Worm (Caenorhabditis elegans): Measurements from ENCODE around the gene ckb-3.
A peak's percentile ranks its signal among the peaks of the same experiment; 100 is the strongest.

Gene ckb-3

DNA sequence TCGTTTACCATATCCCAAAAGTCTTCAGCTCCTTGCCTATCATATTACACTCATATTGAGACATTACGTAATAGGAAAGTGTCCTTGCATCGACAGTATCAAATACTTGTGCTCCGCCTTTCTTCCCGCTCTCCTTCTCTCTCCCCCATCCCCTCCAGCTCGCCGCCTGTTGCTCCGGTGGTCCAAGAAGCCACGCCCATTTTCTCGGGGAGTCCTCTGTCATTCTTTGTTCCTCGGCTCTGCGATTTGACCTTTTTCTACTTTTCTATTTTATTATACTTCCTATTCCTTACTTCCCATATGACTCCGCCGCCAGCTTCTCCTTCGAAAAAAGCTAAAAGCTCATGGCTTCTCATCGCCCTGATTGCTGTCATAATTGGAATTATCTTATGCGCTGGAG, 14.3 kb upstream of the ckb-3 start, which contains the start of gene mnp-1:
TSS of gene mnp-1 (plus strand) at position 211 of the 400 bp plus-strand sequence.
- TF ChIP-seq ahr-1 (tag; optimal IDR thresholded peaks at IDR 0.05) = no peak

DNA sequence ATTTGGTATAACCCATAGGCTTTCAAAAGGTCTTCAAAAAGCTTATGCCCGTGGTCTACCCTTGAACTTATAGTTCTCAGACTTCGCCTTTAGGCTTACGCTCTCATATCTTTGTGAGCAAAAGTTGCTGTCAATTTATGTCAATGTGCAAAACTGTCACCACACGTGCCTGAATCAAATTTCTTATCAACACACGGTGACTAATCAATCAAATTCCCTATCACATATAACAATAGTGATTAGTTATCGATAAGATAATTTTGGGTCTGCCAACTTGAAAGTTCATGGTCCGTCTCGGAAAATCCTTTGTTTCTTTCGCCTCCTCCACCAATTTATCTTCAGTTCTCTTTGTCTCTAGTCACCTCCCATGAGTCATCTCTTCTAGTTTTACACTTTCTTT, 13.2 kb upstream of the ckb-3 start:
- TF ChIP-seq fax-1 (tag; optimal IDR thresholded peaks at IDR 0.05) = no peak
- no peak for TF ChIP-seq hlh-13 (GFP tag; optimal IDR thresholded peaks at IDR 0.05)
- no peak for TF ChIP-seq odd-2 (tag; optimal IDR thresholded peaks at IDR 0.05)
- TF ChIP-seq elt-2 (tag; optimal IDR thresholded peaks at IDR 0.05) = peak; percentile 93
- no peak for TF ChIP-seq ceh-18 (tag; optimal IDR thresholded peaks at IDR 0.05)
- TF ChIP-seq ceh-24 (tag; optimal IDR thresholded peaks at IDR 0.05) = no peak
- TF ChIP-seq dmd-4 (tag; optimal IDR thresholded peaks at IDR 0.05; ENCODE audit: borderline replicate concordance) = no peak
- no peak for TF ChIP-seq ttx-3 (tag; optimal IDR thresholded peaks at IDR 0.05)
- peak; percentile 63 for TF ChIP-seq unc-55 (GFP tag; optimal IDR thresholded peaks at IDR 0.05)
- TF ChIP-seq ceh-6 (GFP tag; optimal IDR thresholded peaks at IDR 0.05) = no peak
- no peak for TF ChIP-seq ref-2 (tag; optimal IDR thresholded peaks at IDR 0.05)
- no peak for TF ChIP-seq rnt-1 (tag; optimal IDR thresholded peaks at IDR 0.05)

DNA sequence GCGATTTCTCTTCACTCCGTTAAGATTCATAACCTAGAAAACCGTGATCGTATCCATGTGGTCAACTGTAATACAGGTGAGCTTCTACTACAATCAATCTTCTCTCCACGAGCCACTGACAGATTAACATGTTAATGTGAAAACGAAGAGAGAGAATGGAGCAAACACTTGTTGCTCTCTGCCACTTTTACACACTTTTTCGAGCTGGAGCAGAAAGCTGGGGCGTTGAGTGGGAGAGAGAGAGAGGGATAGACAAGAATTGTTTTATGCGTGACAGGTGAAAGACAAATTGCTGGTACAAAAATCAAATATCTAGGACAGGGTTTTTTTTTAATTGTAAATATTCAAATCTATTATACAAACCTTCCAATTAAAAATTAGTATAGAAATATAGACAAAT, 12.3 kb upstream of the ckb-3 start:
- TF ChIP-seq ama-1 (optimal IDR thresholded peaks at IDR 0.05) = no peak
- TF ChIP-seq ahr-1 (tag; optimal IDR thresholded peaks at IDR 0.05) = no peak
- no peak for TF ChIP-seq sox-2 (GFP tag; IDR thresholded peaks at IDR 0.05)
- peak; percentile 30 for TF ChIP-seq pat-9 (tag; optimal IDR thresholded peaks at IDR 0.05)
- no peak for TF ChIP-seq pros-1 (tag; optimal IDR thresholded peaks at IDR 0.05)
- no peak for TF ChIP-seq unc-86 (tag; optimal IDR thresholded peaks at IDR 0.05)
- peak; percentile 32 for TF ChIP-seq rnt-1 (tag; optimal IDR thresholded peaks at IDR 0.05)
- no peak for TF ChIP-seq hlh-30 (tag; optimal IDR thresholded peaks at IDR 0.05; ENCODE audit: insufficient read depth)
- no peak for TF ChIP-seq pax-1 (tag; optimal IDR thresholded peaks at IDR 0.05)
- TF ChIP-seq fkh-10 (GFP tag; optimal IDR thresholded peaks at IDR 0.05) = no peak
- TF ChIP-seq ceh-19 (GFP tag; optimal IDR thresholded peaks at IDR 0.05) = no peak
- no peak for TF ChIP-seq ceh-31 (tag; optimal IDR thresholded peaks at IDR 0.05)
- TF ChIP-seq unc-55 (GFP tag; optimal IDR thresholded peaks at IDR 0.05) = peak; percentile 93
- peak; percentile 14 for TF ChIP-seq ceh-18 (tag; optimal IDR thresholded peaks at IDR 0.05)
- TF ChIP-seq odd-2 (tag; optimal IDR thresholded peaks at IDR 0.05) = no peak
- TF ChIP-seq sdc-2 (tag; optimal IDR thresholded peaks at IDR 0.05) = no peak
- TF ChIP-seq ceh-6 (GFP tag; optimal IDR thresholded peaks at IDR 0.05) = no peak
- no peak for TF ChIP-seq nhr-11 (tag; optimal IDR thresholded peaks at IDR 0.05)
- no peak for TF ChIP-seq elt-4 (tag; optimal IDR thresholded peaks at IDR 0.05)
- peak; percentile 22 for TF ChIP-seq nfya-1 (tag; optimal IDR thresholded peaks at IDR 0.05)
- no peak for TF ChIP-seq ceh-22 (tag; optimal IDR thresholded peaks at IDR 0.05)

DNA sequence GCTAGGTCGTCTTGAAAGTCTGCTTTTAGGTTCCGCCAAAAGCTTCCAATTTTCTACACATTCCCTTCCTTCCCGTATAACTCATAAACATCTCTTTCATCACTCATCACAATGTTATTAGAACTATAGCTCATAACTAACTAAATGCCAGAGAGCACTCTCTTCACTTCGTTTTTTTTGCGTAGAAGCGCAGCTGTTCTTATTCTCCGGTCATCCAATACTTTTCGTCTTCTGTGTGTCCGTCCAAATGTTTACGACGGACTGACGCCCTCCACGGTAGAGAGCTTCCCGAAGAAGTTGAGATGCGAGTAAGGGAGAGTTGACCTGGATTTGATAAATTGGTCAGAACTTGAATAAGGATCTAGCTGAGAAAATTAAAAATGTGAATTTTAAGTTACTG, 11.5 kb upstream of the ckb-3 start:
- no peak for TF ChIP-seq ceh-19 (GFP tag; optimal IDR thresholded peaks at IDR 0.05)
- TF ChIP-seq syd-9 (tag; optimal IDR thresholded peaks at IDR 0.05) = no peak
- TF ChIP-seq pqm-1 (tag; optimal IDR thresholded peaks at IDR 0.05) = no peak
- no peak for TF ChIP-seq pax-1 (tag; optimal IDR thresholded peaks at IDR 0.05)
- TF ChIP-seq eyg-1 (tag; optimal IDR thresholded peaks at IDR 0.05) = no peak
- no peak for TF ChIP-seq unc-42 (tag; optimal IDR thresholded peaks at IDR 0.05)
- TF ChIP-seq fkh-6 (tag; optimal IDR thresholded peaks at IDR 0.05) = no peak

DNA sequence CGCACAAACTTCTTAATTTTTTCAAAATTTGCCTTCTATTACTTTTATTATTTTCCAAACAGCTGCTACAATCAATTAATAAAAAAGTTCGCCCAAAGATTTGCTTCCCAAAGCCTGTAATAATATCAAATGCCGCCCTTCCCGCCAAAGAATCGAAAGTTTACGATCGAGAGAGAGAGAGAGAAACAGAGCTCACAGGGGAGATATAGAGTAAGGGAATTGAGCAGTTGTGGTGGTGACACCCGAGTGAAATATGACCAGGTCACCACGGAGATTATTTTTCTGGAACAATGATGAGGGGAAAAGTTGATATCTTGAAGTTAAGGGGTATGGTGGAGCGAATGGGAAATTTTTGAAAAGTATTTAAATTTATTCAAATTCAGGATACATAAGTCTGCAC, 10.8 kb upstream of the ckb-3 start:
- TF ChIP-seq hlh-13 (GFP tag; optimal IDR thresholded peaks at IDR 0.05) (no peak), unc-55 (GFP tag; optimal IDR thresholded peaks at IDR 0.05) (peak; percentile 33)

DNA sequence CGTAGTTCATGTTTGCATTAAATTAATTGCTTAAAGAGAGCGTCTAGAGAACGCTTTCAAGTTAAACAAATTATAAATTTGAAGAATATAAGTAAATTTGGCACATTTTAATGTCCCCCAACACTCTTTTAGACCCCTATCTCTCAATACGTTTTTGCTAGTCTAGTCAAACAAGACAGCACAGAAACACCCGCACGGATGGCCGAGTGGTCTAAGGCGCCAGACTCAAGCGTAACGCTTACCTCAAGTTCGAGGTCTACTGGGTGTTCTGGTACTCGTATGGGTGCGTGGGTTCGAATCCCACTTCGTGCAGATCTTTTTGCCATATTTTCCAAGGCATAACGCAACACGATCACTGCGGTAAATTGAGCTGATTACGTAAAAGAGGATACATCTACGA, 8.4 kb upstream of the ckb-3 start:
- TF ChIP-seq ref-2 (tag; optimal IDR thresholded peaks at IDR 0.05) (peak; percentile 29), madf-2 (tag; optimal IDR thresholded peaks at IDR 0.05) (no peak)

All from whole organism, late embryonic.